Worm (Caenorhabditis elegans): ENCODE data around the gene F32D8.7.

DNA sequence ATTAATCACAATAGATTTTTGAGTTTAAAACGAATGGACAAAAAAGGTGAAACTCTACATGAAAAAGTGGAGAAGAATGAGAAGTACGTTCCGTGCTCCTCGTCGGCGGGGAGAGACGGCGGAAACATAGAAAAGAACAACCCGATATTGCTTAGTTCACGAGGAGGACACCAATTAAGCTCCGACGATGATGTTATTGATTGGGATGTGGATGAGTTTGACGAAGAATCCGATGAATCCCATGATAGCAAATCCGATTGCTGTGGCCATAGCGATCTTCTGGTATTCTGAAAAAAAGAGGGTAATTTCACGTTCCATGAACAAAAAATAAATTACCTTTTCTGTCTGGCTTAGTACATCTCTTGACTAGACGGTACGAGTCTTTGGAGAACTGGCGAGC lies 1.5 kb upstream of the F32D8.7 start:
- TF ChIP-seq lin-39 (tag; optimal IDR thresholded peaks at IDR 0.05) (no peak), nhr-76 (tag; optimal IDR thresholded peaks at IDR 0.05) (no peak), pha-4 (tag; optimal IDR thresholded peaks at IDR 0.05) (no peak), elt-2 (tag; optimal IDR thresholded peaks at IDR 0.05) (no peak), unc-62 (GFP tag; optimal IDR thresholded peaks at IDR 0.05) (no peak), lin-15B (tag; optimal IDR thresholded peaks at IDR 0.05) (no peak), ceh-28 (tag; optimal IDR thresholded peaks at IDR 0.05) (no peak), fkh-10 (GFP tag; optimal IDR thresholded peaks at IDR 0.05) (no peak), ztf-11 (tag; optimal IDR thresholded peaks at IDR 0.05) (no peak), lsy-12 (tag; optimal IDR thresholded peaks at IDR 0.05) (no peak), ama-1 (optimal IDR thresholded peaks at IDR 0.05) (no peak)
